Fruit fly (Drosophila melanogaster) whole organism, embryonic: ENCODE data around the gene slpr.
A peak's percentile ranks its signal among the peaks of the same experiment; 100 is the strongest.

ENCODE experiments used
- CG10462 ChIP-seq: fragments of 200-800 bp; sonication (Bioruptor generic); optimal IDR thresholded peaks from 2 replicates; lab custom pipeline; 2016; ENCODE audit warnings: missing biosample characterization, missing genetic modification characterization
- CG10565 ChIP-seq: fragments of 200-800 bp; sonication (Bioruptor generic); optimal IDR thresholded peaks from 3 replicates; lab custom pipeline; 2016; ENCODE audit warnings: missing biosample characterization, mild to moderate bottlenecking, missing genetic modification characterization
- CG11085 ChIP-seq: fragments of 200-800 bp; sonication (Bioruptor generic); IDR thresholded peaks from 2 replicates; pipeline ENCODE4 v1.3.6; 2022; ENCODE audit warnings: missing biosample characterization, missing genetic modification characterization
- CG11696 ChIP-seq: fragments of 200-800 bp; sonication (Bioruptor generic); IDR thresholded peaks from 2 replicates; pipeline ENCODE4 v1.3.6; 2022; ENCODE audit warnings: missing biosample characterization, missing genetic modification characterization
- CG14710 ChIP-seq: fragments of 200-800 bp; sonication (Bioruptor generic); optimal IDR thresholded peaks from 3 replicates; lab custom pipeline; 2019; ENCODE audit warnings: missing biosample characterization, mild to moderate bottlenecking, missing genetic modification characterization, moderate library complexity
- CG15514 ChIP-seq: fragments of 200-800 bp; sonication (Bioruptor generic); optimal IDR thresholded peaks from 3 replicates; lab custom pipeline; 2017; ENCODE audit warnings: missing biosample characterization, missing genetic modification characterization, mild to moderate bottlenecking, moderate library complexity, missing genetic modification reagents
- CG15601 ChIP-seq: fragments of 200-800 bp; sonication (Bioruptor generic); optimal IDR thresholded peaks from 3 replicates; lab custom pipeline; 2019; ENCODE audit warnings: missing biosample characterization, mild to moderate bottlenecking, missing genetic modification characterization, moderate library complexity
- CG15696 ChIP-seq: fragments of 200-800 bp; sonication (Bioruptor generic); optimal IDR thresholded peaks from 2 replicates; lab custom pipeline; 2019; ENCODE audit warnings: missing biosample characterization, mild to moderate bottlenecking, missing genetic modification characterization, moderate library complexity
- CG16779 ChIP-seq: fragments of 200-800 bp; sonication (Bioruptor generic); IDR thresholded peaks from 2 replicates; pipeline ENCODE4 v1.3.6; 2022; ENCODE audit warnings: missing biosample characterization, missing genetic modification characterization
- CG16815 ChIP-seq: fragments of 200-800 bp; sonication (Bioruptor generic); optimal IDR thresholded peaks from 3 replicates; lab custom pipeline; 2017; ENCODE audit warnings: missing biosample characterization, mild to moderate bottlenecking, missing genetic modification characterization
- CG17361 ChIP-seq: fragments of 200-800 bp; sonication (Bioruptor generic); IDR thresholded peaks from 3 replicates; pipeline ENCODE4 v1.3.6; 2022; ENCODE audit warnings: missing biosample characterization, missing genetic modification characterization
- CG17612 ChIP-seq: fragments of 200-800 bp; sonication (Bioruptor generic); IDR thresholded peaks from 2 replicates; pipeline ENCODE4 v1.3.6; 2022; ENCODE audit warnings: missing biosample characterization, missing genetic modification characterization
- CG17829 ChIP-seq: fragments of 200-800 bp; optimal IDR thresholded peaks from 2 replicates; lab custom pipeline; 2019; ENCODE audit warnings: missing biosample characterization, mild to moderate bottlenecking, missing genetic modification characterization, moderate library complexity
- CG18011 ChIP-seq: fragments of 200-800 bp; sonication (Bioruptor generic); optimal IDR thresholded peaks from 2 replicates; lab custom pipeline; 2017; ENCODE audit warnings: missing biosample characterization, missing genetic modification characterization, mild to moderate bottlenecking, moderate library complexity, missing genotype
- CG2116 ChIP-seq: fragments of 200-800 bp; sonication (Bioruptor generic); optimal IDR thresholded peaks from 3 replicates; lab custom pipeline; 2018; ENCODE audit warnings: missing biosample characterization, mild to moderate bottlenecking, missing genetic modification characterization
- CG4328 ChIP-seq: fragments of 200-800 bp; sonication (Bioruptor generic); optimal IDR thresholded peaks from 3 replicates; lab custom pipeline; 2017; ENCODE audit warnings: missing biosample characterization, missing genetic modification reagents, missing genetic modification characterization
- CG7372 ChIP-seq: fragments of 200-800 bp; sonication (Bioruptor generic); IDR thresholded peaks from 2 replicates; pipeline ENCODE4 v1.3.6; 2022; ENCODE audit warnings: missing biosample characterization, missing genetic modification characterization
- CG7839 ChIP-seq: fragments of 200-800 bp; sonication (Bioruptor generic); optimal IDR thresholded peaks from 3 replicates; lab custom pipeline; 2018; ENCODE audit warnings: missing biosample characterization, mild to moderate bottlenecking, missing genetic modification characterization, moderate library complexity
- CG7987 ChIP-seq: fragments of 200-800 bp; sonication (Bioruptor generic); optimal IDR thresholded peaks from 2 replicates; lab custom pipeline; 2018; ENCODE audit warnings: missing biosample characterization, mild to moderate bottlenecking, missing genetic modification characterization, moderate library complexity
- CG8478 ChIP-seq: fragments of >200 bp; optimal IDR thresholded peaks from 2 replicates; lab custom pipeline; 2018
- CG9727 ChIP-seq: fragments of 200-800 bp; sonication (Bioruptor generic); optimal IDR thresholded peaks from 3 replicates; lab custom pipeline; 2017; ENCODE audit warnings: missing biosample characterization, mild to moderate bottlenecking, missing genetic modification characterization
- Elba2 ChIP-seq: fragments of 200-800 bp; sonication (Bioruptor generic); optimal IDR thresholded peaks from 3 replicates; lab custom pipeline; 2016; ENCODE audit warnings: missing biosample characterization, missing genetic modification characterization
- MBD-R2 ChIP-seq: fragments of 200-800 bp; sonication (Bioruptor generic); IDR thresholded peaks from 2 replicates; pipeline ENCODE4 v1.3.6; 2022; ENCODE audit warnings: missing biosample characterization, missing genetic modification characterization
- MESR4 ChIP-seq: fragments of 200-800 bp; sonication (Bioruptor generic); optimal IDR thresholded peaks from 2 replicates; lab custom pipeline; 2018; ENCODE audit warnings: missing biosample characterization, mild to moderate bottlenecking, missing genetic modification characterization, moderate library complexity
- Myb ChIP-seq: fragments of 200-800 bp; sonication (Bioruptor generic); optimal IDR thresholded peaks from 2 replicates; lab custom pipeline; 2016; ENCODE audit warnings: missing biosample characterization, missing genetic modification characterization
- NfI ChIP-seq: fragments of 200-800 bp; sonication (Bioruptor generic); optimal IDR thresholded peaks from 3 replicates; lab custom pipeline; 2018; ENCODE audit warnings: missing biosample characterization, mild to moderate bottlenecking, missing genetic modification characterization, moderate library complexity
- Pdp1 ChIP-seq, 2 experiments: fragments of 200-800 bp; sonication (Bioruptor generic); optimal IDR thresholded peaks; 3 replicates each; lab custom pipeline; 2016; ENCODE audit warnings: missing biosample characterization in 2 of 2, missing genetic modification characterization in 2 of 2, mild to moderate bottlenecking in 1 of 2, moderate library complexity in 1 of 2
- Stat92E ChIP-seq, 3 experiments: fragments of >200 bp in 2 of 3; fragments of 200-800 bp in 1 of 3; sonication (Bioruptor generic) in 1 of 3; optimal IDR thresholded peaks; 2 replicates each; lab custom pipeline; 2017 to 2019; ENCODE audit warnings: missing biosample characterization in 3 of 3, missing genetic modification characterization in 3 of 3, mild to moderate bottlenecking in 1 of 3, moderate library complexity in 1 of 3
- cato ChIP-seq: fragments of 200-800 bp; sonication (Bioruptor generic); optimal IDR thresholded peaks from 2 replicates; lab custom pipeline; 2016; ENCODE audit warnings: missing biosample characterization, missing genetic modification characterization, borderline replicate concordance
- chm ChIP-seq: fragments of 200-800 bp; sonication (Bioruptor generic); IDR thresholded peaks from 2 replicates; pipeline ENCODE4 v1.3.6; 2022; ENCODE audit warnings: missing biosample characterization, missing genetic modification characterization
- chn ChIP-seq: fragments of 200-800 bp; sonication (Bioruptor generic); optimal IDR thresholded peaks from 2 replicates; lab custom pipeline; 2016; ENCODE audit warnings: missing biosample characterization, missing genetic modification characterization
- crol ChIP-seq: fragments of 200-800 bp; sonication (Bioruptor generic); IDR thresholded peaks from 2 replicates; pipeline ENCODE4 v1.3.6; 2022; ENCODE audit warnings: missing biosample characterization, missing genetic modification characterization
- dimm ChIP-seq: fragments of 200-800 bp; sonication (Bioruptor generic); IDR thresholded peaks from 2 replicates; pipeline ENCODE4 v1.3.6; 2022; ENCODE audit warnings: missing biosample characterization, missing genetic modification characterization
- ftz-f1 ChIP-seq: fragments of 200-800 bp; sonication (Bioruptor generic); optimal IDR thresholded peaks from 2 replicates; lab custom pipeline; 2016; ENCODE audit warnings: missing biosample characterization, missing genetic modification characterization
- gfzf ChIP-seq: fragments of 200-800 bp; sonication (Bioruptor generic); optimal IDR thresholded peaks from 2 replicates; lab custom pipeline; 2016; ENCODE audit warnings: missing biosample characterization, mild to moderate bottlenecking, missing genetic modification characterization, moderate library complexity
- insv ChIP-seq, 2 experiments: fragments of 200-800 bp; sonication (Bioruptor generic); optimal IDR thresholded peaks; 3 replicates each; lab custom pipeline; 2016 to 2018; ENCODE audit warnings: missing biosample characterization in 2 of 2, missing genetic modification characterization in 2 of 2
- phol ChIP-seq: fragments of 200-800 bp; sonication (Bioruptor generic); optimal IDR thresholded peaks from 3 replicates; lab custom pipeline; 2018; ENCODE audit warnings: missing biosample characterization, mild to moderate bottlenecking, missing genetic modification characterization, moderate library complexity
- pita ChIP-seq: fragments of 200-800 bp; sonication (Bioruptor generic); optimal IDR thresholded peaks from 2 replicates; lab custom pipeline; 2017; ENCODE audit warnings: missing biosample characterization, mild to moderate bottlenecking, missing genetic modification characterization
- pros ChIP-seq: fragments of 200-800 bp; sonication (Bioruptor generic); optimal IDR thresholded peaks from 3 replicates; lab custom pipeline; 2019; ENCODE audit warnings: missing biosample characterization, mild to moderate bottlenecking, missing genetic modification characterization, moderate library complexity
- ranshi ChIP-seq: fragments of 200-800 bp; sonication (Bioruptor generic); IDR thresholded peaks from 2 replicates; pipeline ENCODE4 v1.3.6; 2022; ENCODE audit warnings: missing biosample characterization, missing genetic modification characterization
- row ChIP-seq: fragments of 200-800 bp; sonication (Bioruptor generic); IDR thresholded peaks from 3 replicates; pipeline ENCODE4 v1.3.6; 2022; ENCODE audit warnings: missing biosample characterization, missing genetic modification characterization
- trem ChIP-seq: fragments of 200-800 bp; optimal IDR thresholded peaks from 3 replicates; lab custom pipeline; 2019; ENCODE audit warnings: missing biosample characterization, mild to moderate bottlenecking, missing genetic modification characterization, moderate library complexity
- vfl ChIP-seq: fragments of 200-800 bp; sonication (Bioruptor generic); optimal IDR thresholded peaks from 2 replicates; lab custom pipeline; 2016; ENCODE audit warnings: missing biosample characterization, missing genetic modification characterization
- yki ChIP-seq: fragments of >200 bp; optimal IDR thresholded peaks from 3 replicates; lab custom pipeline; 2018

slpr gene

dm6 chrX:8148556-8148955, 28.4 kb downstream of the slpr start, which contains the start of gene CG10959 (continued):
- TF ChIP-seq phol (tag; lab: Kevin White, UChicago) (peak; percentile 3), CG10462 (GFP tag; lab: Kevin White, UChicago) (no peak), CG15696 (tag; lab: Kevin White, UChicago) (no peak), CG14710 (tag; lab: Kevin White, UChicago) (peak; percentile 33), CG2116 (peak; percentile 30), CG15601 (no peak), trem (tag; lab: Kevin White, UChicago) (peak; percentile 30), NfI (GFP tag; lab: Kevin White, UChicago) (no peak), insv (GFP tag; optimal IDR thresholded peaks at IDR 0.05; lab: Kevin White, UChicago) (peak in 1 of 2 experiments; percentile 10), Myb (GFP tag; lab: Kevin White, UChicago) (peak; percentile 3), pita (GFP tag; lab: Kevin White, UChicago) (peak; percentile 51), Elba2 (GFP tag; lab: Kevin White, UChicago) (no peak), dimm (no peak), row (GFP tag; lab: Robert Waterston, UW) (no peak), CG15514 (peak; percentile 67), CG18011 (GFP tag; lab: Kevin White, UChicago) (peak; percentile 23), CG10565 (GFP tag; lab: Kevin White, UChicago) (no peak), CG17361 (no peak), ranshi (GFP tag; lab: Robert Waterston, UW) (no peak), ftz-f1 (GFP tag; lab: Kevin White, UChicago) (no peak), CG17612 (no peak), gfzf (peak; percentile 17), CG9727 (GFP tag; lab: Kevin White, UChicago) (no peak), CG7839 (tag; lab: Kevin White, UChicago) (no peak), CG4328 (GFP tag; lab: Kevin White, UChicago) (no peak), MBD-R2 (GFP tag; lab: Robert Waterston, UW) (peak; percentile 61; the same call in 1 of the 2 replicates)

dm6 chrX:8147649-8148048, 29.3 kb downstream of the slpr start, which contains the start of gene CG15336:
Gene CG15336, plus strand, starts transcription at chrX:8147949.
- TF ChIP-seq chm (GFP tag; lab: Robert Waterston, UW) = no peak
- no peak for TF ChIP-seq CG9727 (GFP tag; lab: Kevin White, UChicago)
- no peak for TF ChIP-seq CG16815 (GFP tag; lab: Kevin White, UChicago)
- no peak for TF ChIP-seq yki (lab: Kevin White, UChicago)
- no peak for TF ChIP-seq Pdp1 (GFP tag; optimal IDR thresholded peaks at IDR 0.05; lab: Kevin White, UChicago)
- no peak for TF ChIP-seq CG11696
- TF ChIP-seq chn (GFP tag; lab: Kevin White, UChicago) = no peak
- no peak for TF ChIP-seq CG7987 (GFP tag; lab: Kevin White, UChicago)
- TF ChIP-seq Stat92E (GFP tag; optimal IDR thresholded peaks at IDR 0.05; lab: Kevin White, UChicago) = no peak
- TF ChIP-seq MESR4 = no peak
- TF ChIP-seq CG8478 (lab: Kevin White, UChicago) = no peak
- TF ChIP-seq CG7372 (GFP tag; lab: Robert Waterston, UW) = no peak
- TF ChIP-seq CG11085 = no peak
- no peak for TF ChIP-seq crol (GFP tag; lab: Robert Waterston, UW)
- TF ChIP-seq CG16779 (GFP tag; lab: Robert Waterston, UW) = no peak
- TF ChIP-seq pros (GFP tag; lab: Kevin White, UChicago) = no peak
- no peak for TF ChIP-seq CG17829
- TF ChIP-seq vfl = no peak
- no peak for TF ChIP-seq MBD-R2 (GFP tag; lab: Robert Waterston, UW)
- TF ChIP-seq cato (GFP tag; lab: Kevin White, UChicago) = no peak
